Fruit fly (Drosophila melanogaster): ENCODE results near the gene CG18675.

dm6 chr3L:4135857-4136256 lies 37.8 kb upstream of the CG18675 start, which contains the start of gene RfC4:
- no peak for TF ChIP-seq EcR (GFP tag; optimal IDR thresholded peaks at IDR 0.05)
- no peak for TF ChIP-seq pan (optimal IDR thresholded peaks at IDR 0.05)
- TF ChIP-seq usp (GFP tag; optimal IDR thresholded peaks at IDR 0.05), result no peak
